Fruit fly (Drosophila melanogaster) whole organism, embryonic: Measurements from ENCODE around the gene Fpgs1.
A peak's percentile ranks its signal among the peaks of the same experiment; 100 is the strongest.

ENCODE experiments used
- CG11398 ChIP-seq: fragments of 200-800 bp; sonication (Bioruptor generic); optimal IDR thresholded peaks from 2 replicates; lab custom pipeline; 2016; ENCODE audit warnings: missing biosample characterization, missing genetic modification characterization
- CG12219 ChIP-seq: fragments of 200-800 bp; sonication (Bioruptor generic); optimal IDR thresholded peaks from 3 replicates; lab custom pipeline; 2018; ENCODE audit warnings: missing biosample characterization, mild to moderate bottlenecking, missing genetic modification characterization
- CG12744 ChIP-seq: fragments of 200-800 bp; sonication (Bioruptor generic); optimal IDR thresholded peaks from 2 replicates; lab custom pipeline; 2016; ENCODE audit warnings: missing biosample characterization, missing genetic modification characterization
- CG13123 ChIP-seq: fragments of 200-800 bp; sonication (Bioruptor generic); optimal IDR thresholded peaks from 2 replicates; lab custom pipeline; 2016; ENCODE audit warnings: missing biosample characterization, missing genetic modification characterization
- CG13894 ChIP-seq: fragments of 200-800 bp; sonication (Bioruptor generic); optimal IDR thresholded peaks from 3 replicates; lab custom pipeline; 2018; ENCODE audit warnings: missing biosample characterization, mild to moderate bottlenecking, missing genetic modification characterization, moderate library complexity
- CG14014 ChIP-seq: fragments of 200-800 bp; sonication (Bioruptor generic); IDR thresholded peaks from 2 replicates; pipeline ENCODE4 v1.3.6; 2022; ENCODE audit warnings: missing biosample characterization, missing genetic modification characterization
- CG14860 ChIP-seq: fragments of 200-800 bp; sonication (Bioruptor generic); IDR thresholded peaks from 3 replicates; pipeline ENCODE4 v1.3.6; 2022; ENCODE audit warnings: missing biosample characterization, missing genetic modification characterization; ENCODE audit not compliant: partially characterized antibody
- CG14965 ChIP-seq: fragments of 200-800 bp; sonication (Bioruptor generic); optimal IDR thresholded peaks from 2 replicates; lab custom pipeline; 2016; ENCODE audit warnings: missing biosample characterization, missing genetic modification characterization, borderline replicate concordance
- CG17568 ChIP-seq: fragments of 200-800 bp; sonication (Bioruptor generic); optimal IDR thresholded peaks from 2 replicates; lab custom pipeline; 2018; ENCODE audit warnings: missing biosample characterization, mild to moderate bottlenecking, missing genetic modification characterization, moderate library complexity
- CG18011 ChIP-seq: fragments of 200-800 bp; sonication (Bioruptor generic); optimal IDR thresholded peaks from 2 replicates; lab custom pipeline; 2017; ENCODE audit warnings: missing biosample characterization, missing genetic modification characterization, mild to moderate bottlenecking, moderate library complexity, missing genotype
- CG18619 ChIP-seq: fragments of 200-800 bp; sonication (Bioruptor generic); optimal IDR thresholded peaks from 3 replicates; lab custom pipeline; 2017; ENCODE audit warnings: missing biosample characterization, mild to moderate bottlenecking, missing genetic modification characterization
- CG2889 ChIP-seq: fragments of 200-800 bp; sonication (Bioruptor generic); IDR thresholded peaks from 3 replicates; pipeline ENCODE4 v1.3.6; 2022; ENCODE audit warnings: missing biosample characterization, missing genetic modification characterization
- CG30403 ChIP-seq: fragments of 200-800 bp; sonication (Bioruptor generic); optimal IDR thresholded peaks from 3 replicates; lab custom pipeline; 2016; ENCODE audit warnings: missing biosample characterization, missing genetic modification characterization
- CG3163 ChIP-seq: fragments of 200-800 bp; sonication (Bioruptor generic); optimal IDR thresholded peaks from 3 replicates; lab custom pipeline; 2016; ENCODE audit warnings: missing biosample characterization, missing genetic modification characterization
- CG33557 ChIP-seq: fragments of 200-800 bp; sonication (Bioruptor generic); optimal IDR thresholded peaks from 2 replicates; lab custom pipeline; 2019; ENCODE audit warnings: missing biosample characterization, mild to moderate bottlenecking, missing genetic modification characterization, moderate library complexity
- CG42726 ChIP-seq: fragments of 200-800 bp; sonication (Bioruptor generic); IDR thresholded peaks from 2 replicates; pipeline ENCODE4 v1.3.6; 2022; ENCODE audit warnings: missing biosample characterization, missing genetic modification characterization; ENCODE audit not compliant: partially characterized antibody
- CG4328 ChIP-seq: fragments of 200-800 bp; sonication (Bioruptor generic); optimal IDR thresholded peaks from 3 replicates; lab custom pipeline; 2017; ENCODE audit warnings: missing biosample characterization, missing genetic modification reagents, missing genetic modification characterization
- CG5180 ChIP-seq: fragments of 200-800 bp; sonication (Bioruptor generic); optimal IDR thresholded peaks from 3 replicates; lab custom pipeline; 2017; ENCODE audit warnings: missing biosample characterization, missing genetic modification characterization, mild to moderate bottlenecking, moderate library complexity, missing genetic modification reagents
- CG8924 ChIP-seq: fragments of 200-800 bp; optimal IDR thresholded peaks from 3 replicates; lab custom pipeline; 2019; ENCODE audit warnings: missing biosample characterization, mild to moderate bottlenecking, missing genetic modification characterization, moderate library complexity
- CG9609 ChIP-seq: fragments of 200-800 bp; sonication (Bioruptor generic); optimal IDR thresholded peaks from 3 replicates; lab custom pipeline; 2016; ENCODE audit warnings: missing biosample characterization, missing genetic modification characterization
- CHES-1-like ChIP-seq: fragments of 200-800 bp; sonication (Bioruptor generic); optimal IDR thresholded peaks from 2 replicates; lab custom pipeline; 2016; ENCODE audit warnings: missing biosample characterization, missing genetic modification characterization
- ERR ChIP-seq: fragments of 200-800 bp; sonication (Bioruptor generic); optimal IDR thresholded peaks from 2 replicates; lab custom pipeline; 2016; ENCODE audit warnings: missing biosample characterization, missing genetic modification characterization
- Elba2 ChIP-seq: fragments of 200-800 bp; sonication (Bioruptor generic); optimal IDR thresholded peaks from 3 replicates; lab custom pipeline; 2016; ENCODE audit warnings: missing biosample characterization, missing genetic modification characterization
- HHEX ChIP-seq: fragments of 200-800 bp; sonication (Bioruptor generic); optimal IDR thresholded peaks from 3 replicates; lab custom pipeline; 2017; ENCODE audit warnings: missing biosample characterization, mild to moderate bottlenecking, missing genetic modification characterization, missing genetic modification reagents
- HLH54F ChIP-seq: fragments of 200-800 bp; sonication (Bioruptor generic); optimal IDR thresholded peaks from 3 replicates; lab custom pipeline; 2016; ENCODE audit warnings: missing biosample characterization, missing genetic modification characterization
- NFAT ChIP-seq: fragments of 200-800 bp; sonication (Bioruptor generic); IDR thresholded peaks from 2 replicates; pipeline ENCODE4 v1.3.6; 2022; ENCODE audit warnings: missing biosample characterization, missing genetic modification characterization
- Pdp1 ChIP-seq, 2 experiments: fragments of 200-800 bp; sonication (Bioruptor generic); optimal IDR thresholded peaks; 3 replicates each; lab custom pipeline; 2016; ENCODE audit warnings: missing biosample characterization in 2 of 2, missing genetic modification characterization in 2 of 2, mild to moderate bottlenecking in 1 of 2, moderate library complexity in 1 of 2
- Ptx1 ChIP-seq: fragments of 200-800 bp; sonication (Bioruptor generic); IDR thresholded peaks from 2 replicates; pipeline ENCODE4 v1.3.6; 2022; ENCODE audit warnings: missing biosample characterization, missing genetic modification characterization
- Taf1 ChIP-seq: fragments of 200-800 bp; sonication (Bioruptor generic); IDR thresholded peaks from 2 replicates; pipeline ENCODE4 v1.3.6; 2022; ENCODE audit warnings: missing biosample characterization, missing genetic modification characterization
- Trl ChIP-seq, 3 experiments: fragments of >200 bp in 2 of 3; fragments of 200-800 bp in 1 of 3; sonication (Bioruptor generic) in 1 of 3; optimal IDR thresholded peaks; 2 replicates in 1 of 3; 3 replicates in 2 of 3; lab custom pipeline; 2016 to 2017; ENCODE audit warnings: missing biosample characterization in 1 of 3, missing genetic modification characterization in 1 of 3
- Vsx1 ChIP-seq: fragments of 200-800 bp; sonication (Bioruptor generic); optimal IDR thresholded peaks from 2 replicates; lab custom pipeline; 2017; ENCODE audit warnings: missing biosample characterization, mild to moderate bottlenecking, missing genetic modification characterization, missing genetic modification reagents
- Xrp1 ChIP-seq: fragments of 200-800 bp; sonication (Bioruptor generic); IDR thresholded peaks from 2 replicates; pipeline ENCODE4 v1.3.6; 2022; ENCODE audit warnings: missing biosample characterization, missing genetic modification characterization
- crp ChIP-seq, 2 experiments: fragments of 200-800 bp; sonication (Bioruptor generic); optimal IDR thresholded peaks; 2 replicates in 1 of 2; 3 replicates in 1 of 2; lab custom pipeline; 2017; ENCODE audit warnings: missing biosample characterization in 2 of 2, missing genetic modification characterization in 2 of 2, mild to moderate bottlenecking in 1 of 2, moderate library complexity in 1 of 2
- emc ChIP-seq: fragments of 200-800 bp; sonication (Bioruptor generic); optimal IDR thresholded peaks from 2 replicates; lab custom pipeline; 2016; ENCODE audit warnings: missing biosample characterization, missing genetic modification characterization
- ems ChIP-seq: fragments of 200-800 bp; sonication (Bioruptor generic); optimal IDR thresholded peaks from 3 replicates; lab custom pipeline; 2016; ENCODE audit warnings: missing biosample characterization, missing genetic modification characterization
- eve ChIP-seq, 2 experiments: fragments of >200 bp; optimal IDR thresholded peaks; 2 replicates each; lab custom pipeline; 2017; ENCODE audit warnings: missing biosample characterization in 2 of 2, missing genetic modification characterization in 2 of 2
- gfzf ChIP-seq: fragments of 200-800 bp; sonication (Bioruptor generic); optimal IDR thresholded peaks from 2 replicates; lab custom pipeline; 2016; ENCODE audit warnings: missing biosample characterization, mild to moderate bottlenecking, missing genetic modification characterization, moderate library complexity
- knrl ChIP-seq: fragments of 200-800 bp; sonication (Bioruptor generic); IDR thresholded peaks from 3 replicates; pipeline ENCODE4 v1.3.6; 2022; ENCODE audit warnings: missing biosample characterization, missing genetic modification characterization; ENCODE audit not compliant: partially characterized antibody
- mirr ChIP-seq: fragments of 200-800 bp; sonication (Bioruptor generic); optimal IDR thresholded peaks from 3 replicates; lab custom pipeline; 2018; ENCODE audit warnings: missing biosample characterization, mild to moderate bottlenecking, missing genetic modification characterization
- nerfin-1 ChIP-seq: fragments of 200-800 bp; sonication (Bioruptor generic); optimal IDR thresholded peaks from 3 replicates; lab custom pipeline; 2019; ENCODE audit warnings: missing biosample characterization, mild to moderate bottlenecking, missing genetic modification characterization, moderate library complexity
- nerfin-2 ChIP-seq: fragments of 200-800 bp; sonication (Bioruptor generic); IDR thresholded peaks from 2 replicates; pipeline ENCODE4 v1.3.6; 2022; ENCODE audit warnings: missing biosample characterization, missing genetic modification characterization; ENCODE audit not compliant: partially characterized antibody
- pan ChIP-seq, 4 experiments: fragments of >200 bp in 3 of 4; fragments of 200-800 bp in 1 of 4; sonication (Bioruptor generic) in 1 of 4; optimal IDR thresholded peaks in 3 of 4; IDR thresholded peaks in 1 of 4; 2 replicates each; pipeline versions ENCODE4 v1.3.6 to Lab custom; 2017 to 2022; ENCODE audit warnings: missing biosample characterization in 2 of 4, missing genetic modification characterization in 2 of 4, mixed read lengths in 1 of 4
- pita ChIP-seq: fragments of 200-800 bp; sonication (Bioruptor generic); optimal IDR thresholded peaks from 2 replicates; lab custom pipeline; 2017; ENCODE audit warnings: missing biosample characterization, mild to moderate bottlenecking, missing genetic modification characterization
- sens ChIP-seq: fragments of 200-800 bp; sonication (Bioruptor generic); peaks from one replicate; lab custom pipeline; 2016; ENCODE audit warnings: missing biosample characterization, missing genetic modification characterization
- seq ChIP-seq: fragments of 200-800 bp; sonication (Bioruptor generic); IDR thresholded peaks from 2 replicates; pipeline ENCODE4 v1.3.6; 2022; ENCODE audit warnings: missing biosample characterization, missing genetic modification characterization
- sna ChIP-seq: fragments of 200-800 bp; sonication (Bioruptor generic); IDR thresholded peaks from 2 replicates; pipeline ENCODE4 v1.3.6; 2022; ENCODE audit warnings: missing biosample characterization, missing genetic modification characterization; ENCODE audit not compliant: partially characterized antibody
- sob ChIP-seq: fragments of 200-800 bp; sonication (Bioruptor generic); IDR thresholded peaks from 2 replicates; pipeline ENCODE4 v1.3.6; 2022; ENCODE audit warnings: missing biosample characterization, missing genetic modification characterization
- tio ChIP-seq: fragments of 200-800 bp; sonication (Bioruptor generic); optimal IDR thresholded peaks from 2 replicates; lab custom pipeline; 2017; ENCODE audit warnings: missing biosample characterization, missing genetic modification characterization, inconsistent platforms
- trh ChIP-seq: fragments of 200-800 bp; sonication (Bioruptor generic); optimal IDR thresholded peaks from 2 replicates; lab custom pipeline; 2016; ENCODE audit warnings: missing biosample characterization, missing genetic modification characterization

Gene Fpgs1

dm6 chrX:12567663-12568062, 44.0 kb upstream of the Fpgs1 start (continued):
- peak; percentile 37; the same call in 1 of the 2 replicates for TF ChIP-seq Taf1
- TF ChIP-seq Ptx1 (GFP tag; lab: Robert Waterston, UW): peak; percentile 75
- peak; percentile 87 for TF ChIP-seq CG8924 (tag; lab: Kevin White, UChicago)
- no peak for TF ChIP-seq CG42726
- no peak for TF ChIP-seq Elba2 (GFP tag; lab: Kevin White, UChicago)
- no peak for TF ChIP-seq CG3163 (GFP tag; lab: Kevin White, UChicago)
- TF ChIP-seq CG18619 (GFP tag; lab: Kevin White, UChicago): peak; percentile 75
- no peak for TF ChIP-seq crp (GFP tag; optimal IDR thresholded peaks at IDR 0.05; lab: Kevin White, UChicago)
- TF ChIP-seq HLH54F: no peak
- TF ChIP-seq NFAT (GFP tag; lab: Robert Waterston, UW): peak; percentile 56; the same call in 1 of the 2 replicates
- no peak for TF ChIP-seq emc
- no peak for TF ChIP-seq sens (GFP tag; lab: Kevin White, UChicago)
- TF ChIP-seq mirr: no peak
- peak; percentile 26 for TF ChIP-seq CG13123
- no peak for TF ChIP-seq trh (GFP tag; lab: Kevin White, UChicago)
- TF ChIP-seq knrl (GFP tag; lab: Robert Waterston, UW): no peak
- no peak for TF ChIP-seq CG33557
- TF ChIP-seq CG30403 (GFP tag; lab: Kevin White, UChicago): peak; percentile 75
- no peak for TF ChIP-seq CHES-1-like (GFP tag; lab: Kevin White, UChicago)
- TF ChIP-seq HHEX (GFP tag; lab: Kevin White, UChicago): peak; percentile 81
- TF ChIP-seq eve (GFP tag; optimal IDR thresholded peaks at IDR 0.05; lab: Kevin White, UChicago): peak in 1 of 2 experiments; percentile 5
- TF ChIP-seq CG14014: peak; percentile 89
- no peak for TF ChIP-seq nerfin-2 (GFP tag; lab: Robert Waterston, UW)
- TF ChIP-seq nerfin-1: peak; percentile 61
- peak; percentile 45 for TF ChIP-seq CG12219 (GFP tag; lab: Kevin White, UChicago)
- peak; percentile 96 for TF ChIP-seq CG13894 (tag; lab: Kevin White, UChicago)
- peak; percentile 55 for TF ChIP-seq CG5180 (GFP tag; lab: Kevin White, UChicago)
- TF ChIP-seq CG18011 (GFP tag; lab: Kevin White, UChicago): peak; percentile 34
- peak; percentile 86 for TF ChIP-seq sob (GFP tag; lab: Robert Waterston, UW)
- TF ChIP-seq CG14860: no peak
- no peak for TF ChIP-seq pan (optimal IDR thresholded peaks at IDR 0.05; lab: Kevin White, UChicago)
- peak in 1 of 2 experiments; percentile 85 for TF ChIP-seq pan (GFP tag; optimal IDR thresholded peaks at IDR 0.05 in 1 of 2, IDR thresholded peaks at IDR 0.05 in 1 of 2)
- no peak for TF ChIP-seq gfzf (GFP tag; lab: Kevin White, UChicago)
- no peak for TF ChIP-seq ERR (GFP tag; lab: Kevin White, UChicago)
- peak; percentile 16; the same call in 1 of the 3 replicates for TF ChIP-seq CG2889
- TF ChIP-seq seq (GFP tag; lab: Robert Waterston, UW): peak; percentile 81
- peak; percentile 27 for TF ChIP-seq Vsx1
- peak in 1 of 2 experiments; percentile 17 for TF ChIP-seq Trl (optimal IDR thresholded peaks at IDR 0.05; lab: Kevin White, UChicago)
- no peak for TF ChIP-seq Trl (GFP tag; optimal IDR thresholded peaks at IDR 0.05; lab: Kevin White, UChicago)
- peak; percentile 28 for TF ChIP-seq ems (GFP tag; lab: Kevin White, UChicago)
- no peak for TF ChIP-seq CG11398 (GFP tag; lab: Kevin White, UChicago)
- no peak for TF ChIP-seq sna (GFP tag; lab: Robert Waterston, UW)
- TF ChIP-seq CG17568 (GFP tag; lab: Kevin White, UChicago): peak; percentile 55
- no peak for TF ChIP-seq CG9609
- no peak for TF ChIP-seq CG14965 (GFP tag; lab: Kevin White, UChicago)
- peak; percentile 49 for TF ChIP-seq tio
- peak; percentile 81 for TF ChIP-seq Xrp1 (GFP tag; lab: Robert Waterston, UW)
- no peak for TF ChIP-seq pita (GFP tag; lab: Kevin White, UChicago)
- no peak for TF ChIP-seq CG12744
- TF ChIP-seq CG4328 (GFP tag; lab: Kevin White, UChicago): peak; percentile 75
- peak in 1 of 2 experiments; percentile 3 for TF ChIP-seq Pdp1 (GFP tag; optimal IDR thresholded peaks at IDR 0.05; lab: Kevin White, UChicago)
